1 fruit fly cellular context compared by ENCODE assay signal in the genomic region with DNA sequence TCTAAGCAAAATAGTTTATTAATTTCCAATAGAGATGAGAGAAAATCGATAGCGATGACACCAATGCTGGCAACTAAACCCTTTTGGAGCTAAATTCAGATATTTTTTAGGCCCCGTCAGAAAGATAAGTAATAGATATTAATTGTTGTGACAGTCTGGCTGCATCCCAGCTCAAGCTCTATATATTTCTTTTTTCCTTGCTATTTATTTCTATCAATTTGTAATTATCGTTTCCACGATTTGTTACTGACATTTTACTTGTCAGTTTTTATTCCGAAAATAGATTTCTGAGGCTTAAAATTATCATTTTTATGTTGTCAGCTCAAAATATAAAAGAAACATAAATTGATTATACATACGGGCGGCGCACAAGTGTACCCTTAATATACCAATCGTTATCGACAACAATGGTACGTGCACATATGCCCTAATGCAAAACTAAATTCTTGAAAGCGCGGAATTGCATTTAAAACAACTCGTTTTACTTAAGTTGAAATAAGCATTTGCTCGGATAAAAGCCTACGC.
TF ChIP-seq lines count a peak whose summit lies in the region.

TSS of gene CRIF (minus strand) at position 51 of the 525 bp plus-strand sequence.
TSS of gene SMC5 (plus strand) at position 329 of the 525 bp plus-strand sequence.

TF ChIP-seq in whole organism, embryonic, 481 proteins besides CTCF, POLR2A, EP300 and RAD21 (continued from another document):
- TF ChIP-seq CG16863 (GFP tag; optimal IDR thresholded peaks at IDR 0.05; lab: Kevin White, UChicago), result peak; percentile 32
- no peak for TF ChIP-seq CG14965 (GFP tag; optimal IDR thresholded peaks at IDR 0.05; lab: Kevin White, UChicago; ENCODE audit: borderline replicate concordance)
- peak; percentile 50 for TF ChIP-seq jumu (GFP tag; optimal IDR thresholded peaks at IDR 0.05; lab: Kevin White, UChicago)
- TF ChIP-seq CG9437 (GFP tag; optimal IDR thresholded peaks at IDR 0.05; lab: Kevin White, UChicago), result no peak
- no peak for TF ChIP-seq CrebB (tag; optimal IDR thresholded peaks at IDR 0.05; lab: Kevin White, UChicago)
- no peak for TF ChIP-seq run (tag; optimal IDR thresholded peaks at IDR 0.05; lab: Kevin White, UChicago)
- TF ChIP-seq Oli (tag; optimal IDR thresholded peaks at IDR 0.05; lab: Kevin White, UChicago), result peak; percentile 56
- TF ChIP-seq Hmr (GFP tag; optimal IDR thresholded peaks at IDR 0.05; lab: Kevin White, UChicago), result no peak
- TF ChIP-seq CG7745 (tag; optimal IDR thresholded peaks at IDR 0.05; lab: Kevin White, UChicago), result no peak
- no peak for TF ChIP-seq ham (GFP tag; IDR thresholded peaks at IDR 0.05; lab: Robert Waterston, UW)
- TF ChIP-seq nerfin-2 (GFP tag; IDR thresholded peaks at IDR 0.05; lab: Robert Waterston, UW; ENCODE audit: partially characterized antibody), result no peak
- peak; percentile 50 for TF ChIP-seq pum (GFP tag; optimal IDR thresholded peaks at IDR 0.05; lab: Kevin White, UChicago)
- TF ChIP-seq GATAe (GFP tag; conservative IDR thresholded peaks at IDR 0.05; lab: Robert Waterston, UW), result no peak; the same call in 1 of the 2 replicates
- TF ChIP-seq gem (tag; optimal IDR thresholded peaks at IDR 0.05; lab: Kevin White, UChicago), result peak; percentile 82
- no peak for TF ChIP-seq Gug (GFP tag; IDR thresholded peaks at IDR 0.05; lab: Robert Waterston, UW)
- no peak for TF ChIP-seq br (optimal IDR thresholded peaks at IDR 0.05; lab: Kevin White, UChicago)
- no peak for TF ChIP-seq CG43689 (GFP tag; IDR thresholded peaks at IDR 0.05; lab: Robert Waterston, UW)
- no peak for TF ChIP-seq CG8924 (tag; optimal IDR thresholded peaks at IDR 0.05; lab: Kevin White, UChicago)
- TF ChIP-seq CG16813 (GFP tag; IDR thresholded peaks at IDR 0.05; lab: Robert Waterston, UW; ENCODE audit: partially characterized antibody), result 0 out of 3 replicates have a peak, but pooled peaks have one; percentile 30
- TF ChIP-seq Rx (GFP tag; IDR thresholded peaks at IDR 0.05; lab: Robert Waterston, UW), result no peak
- TF ChIP-seq CG10321 (GFP tag; IDR thresholded peaks at IDR 0.05; lab: Robert Waterston, UW), result no peak
- TF ChIP-seq CG10979 (tag; optimal IDR thresholded peaks at IDR 0.05; lab: Kevin White, UChicago), result peak; percentile 62
- no peak for TF ChIP-seq pan (optimal IDR thresholded peaks at IDR 0.05; lab: Kevin White, UChicago)
- peak in 1 of 2 experiments; percentile 53 for TF ChIP-seq pan (GFP tag; optimal IDR thresholded peaks at IDR 0.05 in 1 of 2, IDR thresholded peaks at IDR 0.05 in 1 of 2)
- TF ChIP-seq CG32532 (GFP tag; IDR thresholded peaks at IDR 0.05; lab: Robert Waterston, UW), result no peak
- peak; percentile 30 for TF ChIP-seq slou (GFP tag; optimal IDR thresholded peaks at IDR 0.05; lab: Kevin White, UChicago)
- no peak for TF ChIP-seq mld (GFP tag; IDR thresholded peaks at IDR 0.05; lab: Robert Waterston, UW; ENCODE audit: partially characterized antibody)
- TF ChIP-seq abd-A (tag; optimal IDR thresholded peaks at IDR 0.05; lab: Kevin White, UChicago), result no peak
- peak; percentile 73 for TF ChIP-seq Abd-B (GFP tag; optimal IDR thresholded peaks at IDR 0.05; lab: Kevin White, UChicago)
- 0 out of 2 replicates have a peak, but pooled peaks have one; percentile 47 for TF ChIP-seq sob (GFP tag; IDR thresholded peaks at IDR 0.05; lab: Robert Waterston, UW)
- no peak for TF ChIP-seq peb (GFP tag; IDR thresholded peaks at IDR 0.05; lab: Robert Waterston, UW)
- no peak for TF ChIP-seq CG11456 (GFP tag; IDR thresholded peaks at IDR 0.05; lab: Robert Waterston, UW)
- TF ChIP-seq CG10274 (GFP tag; optimal IDR thresholded peaks at IDR 0.05; lab: Kevin White, UChicago), result no peak
- no peak for TF ChIP-seq CG5180 (GFP tag; optimal IDR thresholded peaks at IDR 0.05; lab: Kevin White, UChicago)
- TF ChIP-seq CG12391 (tag; optimal IDR thresholded peaks at IDR 0.05; lab: Kevin White, UChicago), result peak; percentile 80
- TF ChIP-seq btn (GFP tag; optimal IDR thresholded peaks at IDR 0.05; lab: Kevin White, UChicago), result no peak
- TF ChIP-seq C15 (GFP tag; IDR thresholded peaks at IDR 0.05; lab: Robert Waterston, UW), result 0 out of 3 replicates have a peak, but pooled peaks have one; percentile 28
- no peak for TF ChIP-seq Tbp (GFP tag; optimal IDR thresholded peaks at IDR 0.05; lab: Kevin White, UChicago)
- no peak for TF ChIP-seq tna (GFP tag; IDR thresholded peaks at IDR 0.05; lab: Robert Waterston, UW; ENCODE audit: partially characterized antibody)
- TF ChIP-seq emc (GFP tag; optimal IDR thresholded peaks at IDR 0.05; lab: Kevin White, UChicago), result no peak
- no peak for TF ChIP-seq PHDP (tag; optimal IDR thresholded peaks at IDR 0.05; lab: Kevin White, UChicago)
- peak in 1 of 3 experiments; percentile 72 for TF ChIP-seq lola (GFP tag; optimal IDR thresholded peaks at IDR 0.05; lab: Kevin White, UChicago)
- TF ChIP-seq CG4404 (GFP tag; IDR thresholded peaks at IDR 0.05; lab: Robert Waterston, UW), result peak; percentile 60
- TF ChIP-seq MBD-R2 (GFP tag; IDR thresholded peaks at IDR 0.05; lab: Robert Waterston, UW), result peak; percentile 39
- TF ChIP-seq Hr51 (GFP tag; optimal IDR thresholded peaks at IDR 0.05; lab: Kevin White, UChicago), result peak in 1 of 2 experiments; percentile 61
